Fruit fly (Drosophila melanogaster): ENCODE results near the gene CG2150.
A peak's percentile ranks its signal among the peaks of the same experiment; 100 is the strongest.

The CG2150 gene

dm6 chr3R:31743279-31743678 lies 21.3 kb downstream of the CG2150 start, which contains the start of gene Tbca (continued):
- TF ChIP-seq CG18011 (GFP tag; optimal IDR thresholded peaks at IDR 0.05) = no peak
- peak; percentile 64 for TF ChIP-seq MESR4 (GFP tag; optimal IDR thresholded peaks at IDR 0.05)
- TF ChIP-seq eve (GFP tag; optimal IDR thresholded peaks at IDR 0.05) = no peak
- no peak for TF ChIP-seq NC2β (GFP tag; optimal IDR thresholded peaks at IDR 0.05)
- TF ChIP-seq dysf (GFP tag; IDR thresholded peaks at IDR 0.05) = no peak
- peak; percentile 100 for TF ChIP-seq kay (GFP tag; optimal IDR thresholded peaks at IDR 0.05)
- no peak for TF ChIP-seq CG6765 (GFP tag; optimal IDR thresholded peaks at IDR 0.05)
- TF ChIP-seq Sin3A (optimal IDR thresholded peaks at IDR 0.05) = peak; percentile 8
- TF ChIP-seq hkb (optimal IDR thresholded peaks at IDR 0.05) = no peak
- no peak for TF ChIP-seq hkb (GFP tag; IDR thresholded peaks at IDR 0.05)
- TF ChIP-seq ato (GFP tag; IDR thresholded peaks at IDR 0.05; ENCODE audit: partially characterized antibody) = peak; percentile 52; the same call in 1 of the 2 replicates
- no peak for TF ChIP-seq CG17612 (GFP tag; IDR thresholded peaks at IDR 0.05)
- TF ChIP-seq CG14441 (GFP tag; IDR thresholded peaks at IDR 0.05) = no peak
- TF ChIP-seq pfk (GFP tag; optimal IDR thresholded peaks at IDR 0.05) = peak; percentile 97
- peak; percentile 55; the same call in 1 of the 2 replicates for TF ChIP-seq sna (GFP tag; IDR thresholded peaks at IDR 0.05; ENCODE audit: partially characterized antibody)
- TF ChIP-seq CG43689 (GFP tag; IDR thresholded peaks at IDR 0.05) = no peak
- TF ChIP-seq CG31441 (GFP tag; IDR thresholded peaks at IDR 0.05) = no peak
- peak; percentile 16 for TF ChIP-seq CG30020 (tag; optimal IDR thresholded peaks at IDR 0.05)
- TF ChIP-seq Optix (GFP tag; IDR thresholded peaks at IDR 0.05) = no peak
- TF ChIP-seq CG18764 (GFP tag; optimal IDR thresholded peaks at IDR 0.05) = no peak
- no peak for TF ChIP-seq yki (optimal IDR thresholded peaks at IDR 0.05)
- TF ChIP-seq CG6689 (GFP tag; IDR thresholded peaks at IDR 0.05) = no peak
- TF ChIP-seq Med (GFP tag) = peak; percentile 41
- no peak for TF ChIP-seq CG16863 (GFP tag; optimal IDR thresholded peaks at IDR 0.05)
- no peak for TF ChIP-seq CG1602 (GFP tag; optimal IDR thresholded peaks at IDR 0.05)
- no peak for TF ChIP-seq ro (GFP tag; IDR thresholded peaks at IDR 0.05)
- no peak for TF ChIP-seq vfl (GFP tag; optimal IDR thresholded peaks at IDR 0.05)
- TF ChIP-seq CG14710 (tag; optimal IDR thresholded peaks at IDR 0.05) = peak; percentile 22
- no peak for TF ChIP-seq CG31365 (tag; optimal IDR thresholded peaks at IDR 0.05)
- TF ChIP-seq chn (GFP tag; optimal IDR thresholded peaks at IDR 0.05) = no peak
- no peak for TF ChIP-seq Atf6 (GFP tag; IDR thresholded peaks at IDR 0.05)
- no peak for TF ChIP-seq oc (tag; optimal IDR thresholded peaks at IDR 0.05)
- peak; percentile 44 for TF ChIP-seq Ets97D (GFP tag; optimal IDR thresholded peaks at IDR 0.05)
- TF ChIP-seq gcm2 (GFP tag; optimal IDR thresholded peaks at IDR 0.05) = no peak
- no peak for TF ChIP-seq gce (GFP tag; IDR thresholded peaks at IDR 0.05)
- TF ChIP-seq BEAF-32 (GFP tag; optimal IDR thresholded peaks at IDR 0.05) = peak; percentile 68
- TF ChIP-seq CG6791 (GFP tag; IDR thresholded peaks at IDR 0.05; ENCODE audit: partially characterized antibody) = peak; percentile 35; the same call in 1 of the 3 replicates
- TF ChIP-seq YL-1 (GFP tag; optimal IDR thresholded peaks at IDR 0.05) = no peak
- TF ChIP-seq eyg (GFP tag; optimal IDR thresholded peaks at IDR 0.05) = no peak
- TF ChIP-seq CG8281 (tag; optimal IDR thresholded peaks at IDR 0.05) = no peak
- TF ChIP-seq CG7963 (GFP tag; IDR thresholded peaks at IDR 0.05; ENCODE audit: partially characterized antibody) = no peak
- TF ChIP-seq nmo (GFP tag; optimal IDR thresholded peaks at IDR 0.05) = peak; percentile 4
- no peak for TF ChIP-seq Max (GFP tag; optimal IDR thresholded peaks at IDR 0.05)
- no peak for TF ChIP-seq Fer2 (tag; optimal IDR thresholded peaks at IDR 0.05)
- TF ChIP-seq GATAe (GFP tag; conservative IDR thresholded peaks at IDR 0.05) = no peak
- TF ChIP-seq hbn (GFP tag; IDR thresholded peaks at IDR 0.05; ENCODE audit: partially characterized antibody) = peak; percentile 48
- TF ChIP-seq CG10267 (tag; optimal IDR thresholded peaks at IDR 0.05) = peak; percentile 43
- TF ChIP-seq zen2 (GFP tag; IDR thresholded peaks at IDR 0.05; ENCODE audit: partially characterized antibody) = no peak
- TF ChIP-seq Meics (GFP tag; optimal IDR thresholded peaks at IDR 0.05) = no peak
- TF ChIP-seq CG6175 (GFP tag; IDR thresholded peaks at IDR 0.05) = no peak
- peak; percentile 78; the same call in 1 of the 4 replicates for TF ChIP-seq chinmo (GFP tag; IDR thresholded peaks at IDR 0.05; ENCODE audit: partially characterized antibody)
- TF ChIP-seq CG17829 (tag; optimal IDR thresholded peaks at IDR 0.05) = peak; percentile 9

Data from whole organism, embryonic.